Fruit fly (Drosophila melanogaster): ENCODE data around the gene GATAe.

Gene GATAe

DNA sequence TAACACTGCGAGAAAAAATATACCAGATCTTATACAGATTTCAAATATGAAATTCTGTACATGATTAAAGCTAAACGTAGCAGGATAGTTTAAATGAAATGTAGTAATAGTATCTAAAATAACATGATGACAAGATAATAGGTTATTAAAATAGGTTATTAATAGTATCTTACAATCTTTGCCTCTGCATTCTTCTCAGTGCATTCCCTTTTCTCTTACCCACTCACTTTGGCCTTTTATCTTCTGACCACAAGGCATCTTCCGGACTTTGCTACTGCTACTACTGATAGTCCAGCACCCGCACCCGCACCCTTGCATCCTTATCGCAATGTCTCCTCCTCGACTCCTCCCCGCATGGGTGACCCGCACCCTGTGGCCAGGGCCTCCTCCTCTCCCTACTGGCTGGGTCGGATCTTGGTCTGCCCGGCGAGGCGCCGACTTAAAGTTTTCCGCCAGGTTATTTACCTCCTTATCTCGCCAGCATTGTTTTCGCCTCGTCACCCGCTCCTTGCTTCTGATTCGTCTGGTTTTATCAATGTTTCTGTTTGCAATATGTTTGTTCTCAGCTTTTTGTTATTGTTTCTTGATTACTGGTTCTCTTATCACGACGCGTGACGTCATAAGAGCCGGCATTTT lies 24.3 kb upstream of the GATAe start (continued):
- TF ChIP-seq CG17186 (GFP tag; optimal IDR thresholded peaks at IDR 0.05) = no peak
- TF ChIP-seq Taf1 (GFP tag; IDR thresholded peaks at IDR 0.05) = no peak
- no peak for TF ChIP-seq CG5953 (GFP tag; IDR thresholded peaks at IDR 0.05)
- peak; percentile 23 for TF ChIP-seq bcd (GFP tag; optimal IDR thresholded peaks at IDR 0.05)
- no peak for TF ChIP-seq Sox100B (GFP tag; optimal IDR thresholded peaks at IDR 0.05)
- TF ChIP-seq oc (tag; optimal IDR thresholded peaks at IDR 0.05) = no peak
- no peak for TF ChIP-seq CG7372 (GFP tag; IDR thresholded peaks at IDR 0.05)
- TF ChIP-seq hkb (optimal IDR thresholded peaks at IDR 0.05) = no peak
- TF ChIP-seq hkb (GFP tag; IDR thresholded peaks at IDR 0.05) = peak; percentile 23; the same call in 1 of the 2 replicates
- TF ChIP-seq org-1 (GFP tag; optimal IDR thresholded peaks at IDR 0.05) = peak; percentile 19
- no peak for TF ChIP-seq CG7987 (GFP tag; optimal IDR thresholded peaks at IDR 0.05)
- peak; percentile 53; the same call in 1 of the 2 replicates for TF ChIP-seq seq (GFP tag; IDR thresholded peaks at IDR 0.05)
- TF ChIP-seq fru (optimal IDR thresholded peaks at IDR 0.05) = no peak
- TF ChIP-seq Vsx1 (GFP tag; optimal IDR thresholded peaks at IDR 0.05) = no peak
- no peak for TF ChIP-seq CG11456 (GFP tag; IDR thresholded peaks at IDR 0.05)
- no peak for TF ChIP-seq CG10431 (GFP tag; optimal IDR thresholded peaks at IDR 0.05)
- no peak for TF ChIP-seq CG11723 (GFP tag; optimal IDR thresholded peaks at IDR 0.05)
- peak; percentile 79 for TF ChIP-seq gem (tag; optimal IDR thresholded peaks at IDR 0.05)
- no peak for TF ChIP-seq Lhr (GFP tag; optimal IDR thresholded peaks at IDR 0.05)
- no peak for TF ChIP-seq Oaz (GFP tag; IDR thresholded peaks at IDR 0.05)
- TF ChIP-seq schlank (tag; optimal IDR thresholded peaks at IDR 0.05) = no peak
- no peak for TF ChIP-seq bbx (GFP tag; IDR thresholded peaks at IDR 0.05; ENCODE audit: partially characterized antibody)
- no peak for TF ChIP-seq Aef1 (GFP tag; IDR thresholded peaks at IDR 0.05)
- no peak for TF ChIP-seq inv (GFP tag; IDR thresholded peaks at IDR 0.05; ENCODE audit: partially characterized antibody)
- peak; percentile 43 for TF ChIP-seq Hsf (GFP tag; optimal IDR thresholded peaks at IDR 0.05)
- TF ChIP-seq Scr (GFP tag; IDR thresholded peaks at IDR 0.05; ENCODE audit: partially characterized antibody) = no peak
- no peak for TF ChIP-seq ash1 (GFP tag; optimal IDR thresholded peaks at IDR 0.05)
- TF ChIP-seq Nf-YB (GFP tag; optimal IDR thresholded peaks at IDR 0.05) = peak; percentile 83
- peak; percentile 37 for TF ChIP-seq cwo (GFP tag; optimal IDR thresholded peaks at IDR 0.05)
- no peak for TF ChIP-seq dm (GFP tag; optimal IDR thresholded peaks at IDR 0.05)
- no peak for TF ChIP-seq Rx (GFP tag; IDR thresholded peaks at IDR 0.05)
- TF ChIP-seq fd102C (GFP tag; optimal IDR thresholded peaks at IDR 0.05) = no peak
- no peak for TF ChIP-seq CG3407 (GFP tag; optimal IDR thresholded peaks at IDR 0.05)
- TF ChIP-seq CG6683 (GFP tag; optimal IDR thresholded peaks at IDR 0.05) = no peak
- TF ChIP-seq Xbp1 (GFP tag; optimal IDR thresholded peaks at IDR 0.05) = peak; percentile 30
- TF ChIP-seq jing (GFP tag; optimal IDR thresholded peaks at IDR 0.05) = no peak
- no peak for TF ChIP-seq HHEX (GFP tag; optimal IDR thresholded peaks at IDR 0.05)
- no peak for TF ChIP-seq Optix (GFP tag; IDR thresholded peaks at IDR 0.05)
- TF ChIP-seq CG10147 (GFP tag; optimal IDR thresholded peaks at IDR 0.05) = no peak
- no peak for TF ChIP-seq hb (GFP tag; IDR thresholded peaks at IDR 0.05; ENCODE audit: partially characterized antibody)
- TF ChIP-seq Kr (GFP tag; optimal IDR thresholded peaks at IDR 0.05) = no peak
- TF ChIP-seq ham (GFP tag; IDR thresholded peaks at IDR 0.05) = no peak
- no peak for TF ChIP-seq CG8765 (GFP tag; IDR thresholded peaks at IDR 0.05)
- peak; percentile 10 for TF ChIP-seq mam (GFP tag; optimal IDR thresholded peaks at IDR 0.05)
- no peak for TF ChIP-seq cg (GFP tag; optimal IDR thresholded peaks at IDR 0.05)
- no peak for TF ChIP-seq eyg (GFP tag; optimal IDR thresholded peaks at IDR 0.05)
- no peak for TF ChIP-seq shn (GFP tag; optimal IDR thresholded peaks at IDR 0.05)
- peak; percentile 7 for TF ChIP-seq CG10274 (GFP tag; optimal IDR thresholded peaks at IDR 0.05)
- no peak for TF ChIP-seq CG43689 (GFP tag; IDR thresholded peaks at IDR 0.05)
- TF ChIP-seq tgo (GFP tag; IDR thresholded peaks at IDR 0.05) = peak; percentile 39; the same call in 2 of the 3 replicates
- TF ChIP-seq dimm (GFP tag; IDR thresholded peaks at IDR 0.05) = no peak

Data from whole organism, embryonic.